Fruit fly (Drosophila melanogaster): ENCODE measurements around the gene hry.
A peak's percentile ranks its signal among the peaks of the same experiment; 100 is the strongest.

DNA sequence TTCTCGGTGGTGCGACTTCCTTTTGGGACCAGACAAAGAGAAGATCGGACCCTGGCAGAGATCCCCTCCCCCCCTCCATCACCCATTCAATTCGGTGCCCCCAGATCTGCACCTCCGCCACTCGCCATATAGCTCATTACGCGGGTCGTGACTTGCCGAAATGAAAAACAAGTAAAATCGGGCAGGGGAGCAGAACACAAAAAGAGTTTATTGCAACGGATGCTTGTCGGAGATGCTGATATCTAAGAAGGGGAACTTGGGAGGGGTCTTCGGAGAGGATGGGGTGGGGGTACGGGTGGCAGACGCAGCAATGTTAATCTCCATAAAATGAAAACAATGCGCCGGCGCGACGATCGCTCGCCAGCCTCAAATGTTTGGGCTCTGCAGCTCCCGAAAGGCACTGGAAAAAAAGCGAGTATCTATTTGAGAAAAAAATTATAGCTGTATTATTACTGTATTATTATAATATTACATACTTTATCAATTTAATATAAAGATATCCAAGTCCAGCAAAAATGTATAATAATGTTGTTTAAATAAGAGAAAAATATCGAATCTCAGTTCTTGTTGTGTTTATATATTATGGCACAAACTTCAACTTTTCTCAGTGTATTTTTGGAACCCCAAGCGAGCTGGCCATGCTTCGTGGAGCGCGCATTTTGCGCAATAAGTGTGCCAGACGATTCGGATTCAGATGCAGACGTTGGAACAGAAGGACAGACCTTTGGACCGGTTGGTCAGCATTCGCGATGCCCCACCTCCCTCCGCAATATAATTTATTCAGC lies 7.6 kb upstream of the hry start:
- TF ChIP-seq CG32121 (GFP tag; IDR thresholded peaks at IDR 0.05), result 0 out of 2 replicates have a peak, but pooled peaks have one; percentile 11
- no peak; the same call in 1 of the 3 replicates for TF ChIP-seq CG4496 (GFP tag; IDR thresholded peaks at IDR 0.05)

All from whole organism, pupa.